1 fruit fly cellular context compared by ENCODE assay signal in genomic region chr3L:7821615-7822574, dm6.
TF ChIP-seq lines count a peak whose summit lies in the region.

No protein-coding gene starts in this region.

TF ChIP-seq in whole organism, prepupa, 60 proteins besides CTCF, POLR2A, EP300 and RAD21 (continued from another document):
- no peak for TF ChIP-seq CG11762 (GFP tag; optimal IDR thresholded peaks at IDR 0.05; lab: Kevin White, UChicago; ENCODE audit: insufficient read depth)
- no peak for TF ChIP-seq Hr38 (GFP tag; optimal IDR thresholded peaks at IDR 0.05; lab: Kevin White, UChicago)
- no peak for TF ChIP-seq Eip75B (GFP tag; optimal IDR thresholded peaks at IDR 0.05; lab: Kevin White, UChicago)
- TF ChIP-seq OdsH (GFP tag; optimal IDR thresholded peaks at IDR 0.05; lab: Kevin White, UChicago) = no peak
- no peak for TF ChIP-seq fkh (GFP tag; optimal IDR thresholded peaks at IDR 0.05; lab: Kevin White, UChicago)
- TF ChIP-seq Ets96B (tag; optimal IDR thresholded peaks at IDR 0.05; lab: Kevin White, UChicago) = no peak
- no peak for TF ChIP-seq CG6854 (GFP tag; optimal IDR thresholded peaks at IDR 0.05; lab: Kevin White, UChicago)
- TF ChIP-seq dac (GFP tag; optimal IDR thresholded peaks at IDR 0.05; lab: Kevin White, UChicago) = no peak
- TF ChIP-seq lz (GFP tag; optimal IDR thresholded peaks at IDR 0.05; lab: Kevin White, UChicago) = no peak
- TF ChIP-seq CG10631 (GFP tag; optimal IDR thresholded peaks at IDR 0.05; lab: Kevin White, UChicago) = no peak
- TF ChIP-seq Hr4 (GFP tag; optimal IDR thresholded peaks at IDR 0.05; lab: Kevin White, UChicago) = no peak
